Fruit fly (Drosophila melanogaster): ENCODE data around the gene Rubicon.
A peak's percentile ranks its signal among the peaks of the same experiment; 100 is the strongest.

Gene Rubicon

DNA sequence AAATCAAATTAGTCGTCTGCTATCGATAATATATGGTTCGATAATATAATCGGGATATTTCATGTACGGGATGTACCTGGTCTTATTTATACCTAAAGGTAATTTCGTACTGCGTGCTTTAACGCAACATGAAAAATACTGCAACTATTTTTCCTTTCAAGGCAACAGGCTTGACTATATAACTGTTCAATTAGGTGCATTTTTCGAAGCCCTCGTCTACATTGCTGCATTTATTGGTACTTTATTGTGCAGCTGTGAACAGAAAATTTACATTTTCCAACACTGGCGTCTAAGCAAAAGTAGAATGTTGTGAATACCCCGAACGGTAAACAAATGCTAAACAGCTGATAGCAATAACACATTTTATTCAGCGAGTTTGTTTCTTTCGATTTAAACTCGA is 13.1 kb downstream of the Rubicon start, which contains the start of the genes Ppt1 and Ogg1 (continued):
- TF ChIP-seq ind (GFP tag; optimal IDR thresholded peaks at IDR 0.05) (peak; percentile 65), CG17612 (GFP tag; IDR thresholded peaks at IDR 0.05) (no peak), h (optimal IDR thresholded peaks at IDR 0.05) (no peak), slbo (GFP tag; IDR thresholded peaks at IDR 0.05) (peak; percentile 62), eve (GFP tag; optimal IDR thresholded peaks at IDR 0.05) (peak in 1 of 2 experiments; percentile 87), CG2875 (GFP tag; optimal IDR thresholded peaks at IDR 0.05) (no peak), CG17359 (tag; optimal IDR thresholded peaks at IDR 0.05) (peak; percentile 41), CG9932 (GFP tag; IDR thresholded peaks at IDR 0.05) (peak; percentile 65), gcm (GFP tag; optimal IDR thresholded peaks at IDR 0.05) (peak; percentile 10), dm (GFP tag; optimal IDR thresholded peaks at IDR 0.05) (peak; percentile 58), amos (GFP tag; IDR thresholded peaks at IDR 0.05; ENCODE audit: partially characterized antibody) (peak; percentile 44; the same call in 1 of the 2 replicates), CG11085 (GFP tag; IDR thresholded peaks at IDR 0.05) (no peak), tx (GFP tag; optimal IDR thresholded peaks at IDR 0.05) (peak; percentile 61), CG32532 (GFP tag; IDR thresholded peaks at IDR 0.05) (peak; percentile 56), CG3163 (GFP tag; optimal IDR thresholded peaks at IDR 0.05) (peak; percentile 47), az2 (GFP tag; optimal IDR thresholded peaks at IDR 0.05) (peak; percentile 46), Pdp1 (GFP tag; optimal IDR thresholded peaks at IDR 0.05) (peak; percentile 56 to 64), Deaf1 (tag; optimal IDR thresholded peaks at IDR 0.05) (peak; percentile 13), NC2β (GFP tag; optimal IDR thresholded peaks at IDR 0.05) (peak; percentile 54), Aef1 (GFP tag; IDR thresholded peaks at IDR 0.05) (0 out of 3 replicates have a peak, but pooled peaks have one; percentile 10), br (optimal IDR thresholded peaks at IDR 0.05) (no peak), Dip3 (GFP tag; optimal IDR thresholded peaks at IDR 0.05) (peak; percentile 47), Hr39 (optimal IDR thresholded peaks at IDR 0.05) (no peak), CG17186 (GFP tag; optimal IDR thresholded peaks at IDR 0.05) (peak; percentile 49), CG3281 (GFP tag; optimal IDR thresholded peaks at IDR 0.05) (peak; percentile 51), pan (optimal IDR thresholded peaks at IDR 0.05) (no peak), pan (GFP tag; optimal IDR thresholded peaks at IDR 0.05 in 1 of 2, IDR thresholded peaks at IDR 0.05 in 1 of 2) (peak in 1 of 2 experiments; percentile 10), CHES-1-like (GFP tag; optimal IDR thresholded peaks at IDR 0.05) (peak; percentile 64), tap (tag; optimal IDR thresholded peaks at IDR 0.05) (peak; percentile 31), prd (optimal IDR thresholded peaks at IDR 0.05) (no peak), prd (GFP tag; IDR thresholded peaks at IDR 0.05) (peak; percentile 45; the same call in 1 of the 3 replicates), al (GFP tag; IDR thresholded peaks at IDR 0.05) (0 out of 2 replicates have a peak, but pooled peaks have one; percentile 22), CG15269 (tag; optimal IDR thresholded peaks at IDR 0.05) (peak; percentile 42), CG12391 (tag; optimal IDR thresholded peaks at IDR 0.05) (peak; percentile 69), CG9817 (tag; optimal IDR thresholded peaks at IDR 0.05) (peak; percentile 51), tll (GFP tag; optimal IDR thresholded peaks at IDR 0.05) (no peak), TFAM (GFP tag; optimal IDR thresholded peaks at IDR 0.05) (no peak), yki (optimal IDR thresholded peaks at IDR 0.05) (no peak), kay (GFP tag; optimal IDR thresholded peaks at IDR 0.05) (no peak), H2.0 (GFP tag; IDR thresholded peaks at IDR 0.05) (0 out of 2 replicates have a peak, but pooled peaks have one; percentile 17), CG18011 (GFP tag; optimal IDR thresholded peaks at IDR 0.05) (peak; percentile 42), shn (GFP tag; optimal IDR thresholded peaks at IDR 0.05) (peak; percentile 56), CG11247 (GFP tag; IDR thresholded peaks at IDR 0.05) (peak; percentile 37; the same call in 1 of the 2 replicates), Camta (GFP tag; optimal IDR thresholded peaks at IDR 0.05) (peak; percentile 54), CG33557 (GFP tag; optimal IDR thresholded peaks at IDR 0.05) (peak; percentile 23), CG6254 (GFP tag; optimal IDR thresholded peaks at IDR 0.05) (no peak), unc-4 (GFP tag; IDR thresholded peaks at IDR 0.05; ENCODE audit: partially characterized antibody) (peak; percentile 61; the same call in 1 of the 2 replicates), B-H1 (GFP tag; IDR thresholded peaks at IDR 0.05) (no peak; the same call in 2 of the 3 replicates), croc (GFP tag; conservative IDR thresholded peaks at IDR 0.05) (no peak), CG11560 (tag; IDR thresholded peaks at IDR 0.05) (no peak), Bteb2 (GFP tag; optimal IDR thresholded peaks at IDR 0.05) (peak; percentile 40), CG4854 (GFP tag; optimal IDR thresholded peaks at IDR 0.05) (peak; percentile 32), luna (GFP tag; optimal IDR thresholded peaks at IDR 0.05) (no peak)
